Worm (Caenorhabditis elegans): ENCODE data around the gene fipr-2.

Gene fipr-2

ce11 chrV:12404544-12404943, 39.4 kb downstream of the fipr-2 start, which contains the start of gene K01D12.9:
K01D12.9 (minus strand) TSS chrV:12404644.
- TF ChIP-seq unc-62 (GFP tag; optimal IDR thresholded peaks at IDR 0.05) = no peak

- no peak for TF ChIP-seq unc-62 (GFP tag; optimal IDR thresholded peaks at IDR 0.05)
Measured at ce11 chrV:12405929-12406328, 40.8 kb downstream of the fipr-2 start, which contains the start of gene K01D12.10. K01D12.10 (plus strand) TSS chrV:12406229.

- TF ChIP-seq unc-62 (GFP tag; optimal IDR thresholded peaks at IDR 0.05) = no peak
Measured at ce11 chrV:12406514-12406913, 41.4 kb downstream of the fipr-2 start.

- TF ChIP-seq unc-62 (GFP tag; optimal IDR thresholded peaks at IDR 0.05) = no peak
Measured at ce11 chrV:12408525-12408924, 43.4 kb downstream of the fipr-2 start, which contains the start of gene cdr-4. cdr-4 (minus strand) TSS chrV:12408625.

- TF ChIP-seq unc-62 (GFP tag; optimal IDR thresholded peaks at IDR 0.05) = no peak
Measured at ce11 chrV:12408996-12409395, 43.8 kb downstream of the fipr-2 start.

- TF ChIP-seq unc-62 (GFP tag; optimal IDR thresholded peaks at IDR 0.05) = no peak
Measured at ce11 chrV:12410416-12411001, 45.4 kb downstream of the fipr-2 start, which contains the start of gene hrg-2. hrg-2 (minus strand) TSS chrV:12410513.

ce11 chrV:12411909-12412308, 46.8 kb downstream of the fipr-2 start, which contains the start of gene cdr-7:
cdr-7 (minus strand) TSS chrV:12412113.
- TF ChIP-seq unc-62 (GFP tag; optimal IDR thresholded peaks at IDR 0.05) = no peak

ce11 chrV:12412321-12412720, 47.2 kb downstream of the fipr-2 start:
- no peak for TF ChIP-seq unc-62 (GFP tag; optimal IDR thresholded peaks at IDR 0.05)

- no peak for TF ChIP-seq unc-62 (GFP tag; optimal IDR thresholded peaks at IDR 0.05)
Measured at ce11 chrV:12413651-12414114, 48.5 kb downstream of the fipr-2 start, which contains the start of gene cdr-6. cdr-6 (minus strand) TSS chrV:12413701.

- no peak for TF ChIP-seq unc-62 (GFP tag; optimal IDR thresholded peaks at IDR 0.05)
Measured at ce11 chrV:12414362-12414761, 49.2 kb downstream of the fipr-2 start.
